Fruit fly (Drosophila melanogaster): ENCODE data around the gene CG43993.

Gene CG43993

dm6 chr3L:12056286-12057178, 24.2 kb downstream of the CG43993 start (continued):
- TF ChIP-seq dac (GFP tag; optimal IDR thresholded peaks at IDR 0.05): no peak
- TF ChIP-seq Eip78C (GFP tag): peak; percentile 89
- TF ChIP-seq salr (GFP tag; optimal IDR thresholded peaks at IDR 0.05): peak in 1 of 2 experiments; percentile 68
- TF ChIP-seq Eip75B (GFP tag; optimal IDR thresholded peaks at IDR 0.05): peak; percentile 66
- peak; percentile 3 for TF ChIP-seq CG34406 (GFP tag; optimal IDR thresholded peaks at IDR 0.05)
- TF ChIP-seq CG3919 (GFP tag; optimal IDR thresholded peaks at IDR 0.05): peak; percentile 49
- peak; percentile 24 for TF ChIP-seq CG6276 (GFP tag; optimal IDR thresholded peaks at IDR 0.05)
- TF ChIP-seq topi (GFP tag; optimal IDR thresholded peaks at IDR 0.05): peak; percentile 40
- TF ChIP-seq ss (GFP tag; optimal IDR thresholded peaks at IDR 0.05): no peak
- TF ChIP-seq Eip93F (GFP tag; optimal IDR thresholded peaks at IDR 0.05): no peak
- peak; percentile 27 for TF ChIP-seq CG16779 (tag; optimal IDR thresholded peaks at IDR 0.05)
- peak; percentile 30 for TF ChIP-seq CG6808 (GFP tag; optimal IDR thresholded peaks at IDR 0.05)
- peak; percentile 73 for TF ChIP-seq CG10669 (GFP tag; optimal IDR thresholded peaks at IDR 0.05)
- peak; percentile 32 for TF ChIP-seq CG3032 (tag; optimal IDR thresholded peaks at IDR 0.05)
- TF ChIP-seq CG11762 (GFP tag; optimal IDR thresholded peaks at IDR 0.05; ENCODE audit: insufficient read depth): peak; percentile 58
- no peak for TF ChIP-seq CG1621 (tag; optimal IDR thresholded peaks at IDR 0.05)

- TF ChIP-seq vri (GFP tag; optimal IDR thresholded peaks at IDR 0.05): peak; percentile 2
- no peak for TF ChIP-seq Blimp-1 (GFP tag; optimal IDR thresholded peaks at IDR 0.05)
These were observed 25.2 kb downstream of the CG43993 start for dm6 chr3L:12057585-12057984.

- TF ChIP-seq eg (GFP tag; IDR thresholded peaks at IDR 0.05) (peak; percentile 53; the same call in 2 of the 3 replicates), Ets96B (tag; optimal IDR thresholded peaks at IDR 0.05) (peak; percentile 80), CG6808 (GFP tag; optimal IDR thresholded peaks at IDR 0.05) (peak; percentile 53), CG15336 (GFP tag; IDR thresholded peaks at IDR 0.05) (peak; percentile 64), lz (GFP tag; optimal IDR thresholded peaks at IDR 0.05) (peak; percentile 41), dsx (GFP tag; optimal IDR thresholded peaks at IDR 0.05; ENCODE audit: poor library complexity, severe bottlenecking) (peak; percentile 99), CG8632 (GFP tag; optimal IDR thresholded peaks at IDR 0.05) (no peak), Sox14 (GFP tag; optimal IDR thresholded peaks at IDR 0.05) (peak; percentile 40), CG6163 (GFP tag; IDR thresholded peaks at IDR 0.05) (peak; percentile 85), pdm3 (GFP tag; optimal IDR thresholded peaks at IDR 0.05) (peak; percentile 30), CG8119 (GFP tag; IDR thresholded peaks at IDR 0.05) (peak; percentile 36; the same call in 1 of the 3 replicates), CG16779 (tag; optimal IDR thresholded peaks at IDR 0.05) (peak; percentile 58), CG6854 (GFP tag; optimal IDR thresholded peaks at IDR 0.05) (no peak), fkh (GFP tag; optimal IDR thresholded peaks at IDR 0.05) (no peak), Blimp-1 (GFP tag; optimal IDR thresholded peaks at IDR 0.05) (no peak), CG6792 (GFP tag; optimal IDR thresholded peaks at IDR 0.05) (peak; percentile 73), CG1621 (tag; optimal IDR thresholded peaks at IDR 0.05) (peak; percentile 67), Lpt (GFP tag; optimal IDR thresholded peaks at IDR 0.05) (no peak), CG4318 (GFP tag; optimal IDR thresholded peaks at IDR 0.05) (peak; percentile 26), Eip78C (GFP tag) (peak; percentile 75), CG7368 (GFP tag; optimal IDR thresholded peaks at IDR 0.05) (peak; percentile 63), Hr38 (GFP tag; optimal IDR thresholded peaks at IDR 0.05) (no peak), fd59A (GFP tag; optimal IDR thresholded peaks at IDR 0.05) (peak; percentile 27), CG11902 (GFP tag; optimal IDR thresholded peaks at IDR 0.05) (peak; percentile 34), Eip93F (GFP tag; optimal IDR thresholded peaks at IDR 0.05) (no peak), topi (GFP tag; optimal IDR thresholded peaks at IDR 0.05) (peak; percentile 55), CG8319 (GFP tag; optimal IDR thresholded peaks at IDR 0.05) (no peak), Ets21C (GFP tag; optimal IDR thresholded peaks at IDR 0.05) (no peak), achi (GFP tag; optimal IDR thresholded peaks at IDR 0.05) (peak; percentile 10), CG31627 (GFP tag; optimal IDR thresholded peaks at IDR 0.05) (no peak), salr (GFP tag; optimal IDR thresholded peaks at IDR 0.05) (no peak), CG3919 (GFP tag; optimal IDR thresholded peaks at IDR 0.05) (peak; percentile 84), OdsH (GFP tag; optimal IDR thresholded peaks at IDR 0.05) (peak; percentile 18), net (GFP tag; optimal IDR thresholded peaks at IDR 0.05) (peak; percentile 1), CG11762 (GFP tag; optimal IDR thresholded peaks at IDR 0.05; ENCODE audit: insufficient read depth) (peak; percentile 53), vri (GFP tag; optimal IDR thresholded peaks at IDR 0.05) (no peak), CG6276 (GFP tag; optimal IDR thresholded peaks at IDR 0.05) (no peak)
These were observed 26.0 kb downstream of the CG43993 start for dm6 chr3L:12058293-12058842.

Measured in whole organism, prepupa.